Fruit fly (Drosophila melanogaster) whole organism, embryonic: ENCODE data around the gene Rai1.
A peak's percentile ranks its signal among the peaks of the same experiment; 100 is the strongest.

Source experiments
- Asciz ChIP-seq: fragments of 200-800 bp; sonication (Bioruptor generic); optimal IDR thresholded peaks from 2 replicates; lab custom pipeline; 2017; ENCODE audit warnings: missing biosample characterization, mild to moderate bottlenecking, missing genetic modification characterization, missing genetic modification reagents
- CG1024 ChIP-seq: fragments of 200-800 bp; sonication (Bioruptor generic); IDR thresholded peaks from 2 replicates; pipeline ENCODE4 v1.3.6; 2022; ENCODE audit warnings: missing biosample characterization, missing genetic modification characterization
- CG12236 ChIP-seq: fragments of 200-800 bp; sonication (Bioruptor generic); optimal IDR thresholded peaks from 2 replicates; lab custom pipeline; 2016; ENCODE audit warnings: missing biosample characterization, missing genetic modification characterization
- CG12942 ChIP-seq: fragments of 200-800 bp; sonication (Bioruptor generic); optimal IDR thresholded peaks from 3 replicates; lab custom pipeline; 2016; ENCODE audit warnings: missing biosample characterization, missing genetic modification characterization
- CG13894 ChIP-seq: fragments of 200-800 bp; sonication (Bioruptor generic); optimal IDR thresholded peaks from 3 replicates; lab custom pipeline; 2018; ENCODE audit warnings: missing biosample characterization, mild to moderate bottlenecking, missing genetic modification characterization, moderate library complexity
- CG17359 ChIP-seq: fragments of 200-800 bp; sonication (Bioruptor generic); optimal IDR thresholded peaks from 3 replicates; lab custom pipeline; 2018; ENCODE audit warnings: missing biosample characterization, mild to moderate bottlenecking, missing genetic modification characterization, moderate library complexity
- CG17612 ChIP-seq: fragments of 200-800 bp; sonication (Bioruptor generic); IDR thresholded peaks from 2 replicates; pipeline ENCODE4 v1.3.6; 2022; ENCODE audit warnings: missing biosample characterization, missing genetic modification characterization
- CG18011 ChIP-seq: fragments of 200-800 bp; sonication (Bioruptor generic); optimal IDR thresholded peaks from 2 replicates; lab custom pipeline; 2017; ENCODE audit warnings: missing biosample characterization, missing genetic modification characterization, mild to moderate bottlenecking, moderate library complexity, missing genotype
- CG2120 ChIP-seq: fragments of 200-800 bp; sonication (Bioruptor generic); optimal IDR thresholded peaks from 3 replicates; lab custom pipeline; 2016; ENCODE audit warnings: missing biosample characterization, missing genetic modification characterization
- CG31388 ChIP-seq: fragments of 200-800 bp; sonication (Bioruptor generic); optimal IDR thresholded peaks from 2 replicates; lab custom pipeline; 2016; ENCODE audit warnings: missing biosample characterization, missing genetic modification characterization
- CG43689 ChIP-seq: fragments of 200-800 bp; sonication (Bioruptor generic); IDR thresholded peaks from 2 replicates; pipeline ENCODE4 v1.3.6; 2022; ENCODE audit warnings: missing biosample characterization, missing genetic modification characterization
- CG4820 ChIP-seq: fragments of 200-800 bp; sonication (Bioruptor generic); optimal IDR thresholded peaks from 3 replicates; lab custom pipeline; 2016; ENCODE audit warnings: missing biosample characterization, missing genetic modification characterization
- CG5953 ChIP-seq: fragments of 200-800 bp; sonication (Bioruptor generic); IDR thresholded peaks from 2 replicates; pipeline ENCODE4 v1.3.6; 2022; ENCODE audit warnings: missing biosample characterization, missing genetic modification characterization
- CG8290 ChIP-seq, 3 experiments: fragments of 200-800 bp; sonication (Bioruptor generic); optimal IDR thresholded peaks; 2 replicates each; lab custom pipeline; 2016 to 2019; ENCODE audit warnings: missing biosample characterization in 3 of 3, missing genetic modification characterization in 3 of 3, mild to moderate bottlenecking in 2 of 3, moderate library complexity in 1 of 3
- CG8765 ChIP-seq: fragments of 200-800 bp; sonication (Bioruptor generic); IDR thresholded peaks from 2 replicates; pipeline ENCODE4 v1.3.6; 2022; ENCODE audit warnings: missing biosample characterization, missing genetic modification characterization
- CkIIα-i1 ChIP-seq: fragments of 200-800 bp; sonication (Bioruptor generic); IDR thresholded peaks from 2 replicates; pipeline ENCODE4 v1.3.6; 2022; ENCODE audit warnings: missing biosample characterization, missing genetic modification characterization
- Dp ChIP-seq: fragments of 200-800 bp; sonication (Bioruptor generic); optimal IDR thresholded peaks from 2 replicates; lab custom pipeline; 2018; ENCODE audit warnings: missing biosample characterization, mild to moderate bottlenecking, missing genetic modification characterization, moderate library complexity
- Drgx ChIP-seq: fragments of 200-800 bp; sonication (Bioruptor generic); IDR thresholded peaks from 2 replicates; pipeline ENCODE4 v1.3.6; 2022; ENCODE audit warnings: missing biosample characterization, missing genetic modification characterization
- Fer3 ChIP-seq: fragments of 200-800 bp; sonication (Bioruptor generic); optimal IDR thresholded peaks from 2 replicates; lab custom pipeline; 2018; ENCODE audit warnings: missing biosample characterization, mild to moderate bottlenecking, missing genetic modification characterization, moderate library complexity
- Meics ChIP-seq: fragments of 200-800 bp; sonication (Bioruptor generic); optimal IDR thresholded peaks from 2 replicates; lab custom pipeline; 2017; ENCODE audit warnings: missing biosample characterization, mild to moderate bottlenecking, missing genetic modification characterization
- NC2α ChIP-seq: fragments of 200-800 bp; sonication (Bioruptor generic); optimal IDR thresholded peaks from 2 replicates; lab custom pipeline; 2016; ENCODE audit warnings: missing biosample characterization, missing genetic modification characterization
- Nf-YA ChIP-seq: fragments of 200-800 bp; sonication (Bioruptor generic); IDR thresholded peaks from 2 replicates; pipeline ENCODE4 v1.3.6; 2022; ENCODE audit warnings: missing biosample characterization, missing genetic modification characterization
- Ptx1 ChIP-seq: fragments of 200-800 bp; sonication (Bioruptor generic); IDR thresholded peaks from 2 replicates; pipeline ENCODE4 v1.3.6; 2022; ENCODE audit warnings: missing biosample characterization, missing genetic modification characterization
- Sry-δ ChIP-seq: fragments of 200-800 bp; sonication (Bioruptor generic); optimal IDR thresholded peaks from 2 replicates; lab custom pipeline; 2016; ENCODE audit warnings: missing biosample characterization, missing genetic modification characterization
- Trl ChIP-seq, 3 experiments: fragments of >200 bp in 2 of 3; fragments of 200-800 bp in 1 of 3; sonication (Bioruptor generic) in 1 of 3; optimal IDR thresholded peaks; 2 replicates in 1 of 3; 3 replicates in 2 of 3; lab custom pipeline; 2016 to 2017; ENCODE audit warnings: missing biosample characterization in 1 of 3, missing genetic modification characterization in 1 of 3
- Vsx1 ChIP-seq: fragments of 200-800 bp; sonication (Bioruptor generic); optimal IDR thresholded peaks from 2 replicates; lab custom pipeline; 2017; ENCODE audit warnings: missing biosample characterization, mild to moderate bottlenecking, missing genetic modification characterization, missing genetic modification reagents
- Xbp1 ChIP-seq: fragments of 200-800 bp; sonication (Bioruptor generic); optimal IDR thresholded peaks from 3 replicates; lab custom pipeline; 2016; ENCODE audit warnings: missing biosample characterization, mild to moderate bottlenecking, missing genetic modification characterization
- abd-A ChIP-seq: fragments of 200-800 bp; sonication (Bioruptor generic); optimal IDR thresholded peaks from 3 replicates; lab custom pipeline; 2019; ENCODE audit warnings: missing biosample characterization, mild to moderate bottlenecking, missing genetic modification characterization, moderate library complexity
- az2 ChIP-seq: fragments of 200-800 bp; sonication (Bioruptor generic); optimal IDR thresholded peaks from 3 replicates; lab custom pipeline; 2016; ENCODE audit warnings: missing biosample characterization, missing genetic modification characterization
- bowl ChIP-seq: fragments of 200-800 bp; sonication (Bioruptor generic); IDR thresholded peaks from 2 replicates; pipeline ENCODE4 v1.3.6; 2022; ENCODE audit warnings: missing biosample characterization, missing genetic modification characterization
- bsh ChIP-seq, 2 experiments: fragments of 200-800 bp; sonication (Bioruptor generic); optimal IDR thresholded peaks; 2 replicates each; lab custom pipeline; 2017 to 2018; ENCODE audit warnings: mild to moderate bottlenecking in 2 of 2, missing biosample characterization in 2 of 2, missing genetic modification characterization in 2 of 2, moderate library complexity in 1 of 2
- cad ChIP-seq: fragments of >200 bp; optimal IDR thresholded peaks from 2 replicates; lab custom pipeline; 2017; ENCODE audit warnings: missing biosample characterization, missing genetic modification characterization
- cato ChIP-seq: fragments of 200-800 bp; sonication (Bioruptor generic); optimal IDR thresholded peaks from 2 replicates; lab custom pipeline; 2016; ENCODE audit warnings: missing biosample characterization, missing genetic modification characterization, borderline replicate concordance
- dati ChIP-seq: fragments of 200-800 bp; sonication (Bioruptor generic); IDR thresholded peaks from 2 replicates; pipeline ENCODE4 v1.3.6; 2022; ENCODE audit warnings: missing biosample characterization, missing genetic modification characterization
- emc ChIP-seq: fragments of 200-800 bp; sonication (Bioruptor generic); optimal IDR thresholded peaks from 2 replicates; lab custom pipeline; 2016; ENCODE audit warnings: missing biosample characterization, missing genetic modification characterization
- gcm ChIP-seq: fragments of 200-800 bp; sonication (Bioruptor generic); optimal IDR thresholded peaks from 2 replicates; lab custom pipeline; 2019; ENCODE audit warnings: missing biosample characterization, mild to moderate bottlenecking, missing genetic modification characterization, moderate library complexity
- grau ChIP-seq: fragments of 200-800 bp; optimal IDR thresholded peaks from 3 replicates; lab custom pipeline; 2019; ENCODE audit warnings: missing biosample characterization, mild to moderate bottlenecking, missing genetic modification characterization, moderate library complexity
- gt ChIP-seq: fragments of 200-800 bp; sonication (Bioruptor generic); IDR thresholded peaks from 2 replicates; pipeline ENCODE4 v1.3.6; 2022; ENCODE audit warnings: missing biosample characterization, missing genetic modification characterization
- ken ChIP-seq: fragments of 200-800 bp; sonication (Bioruptor generic); IDR thresholded peaks from 3 replicates; pipeline ENCODE4 v1.3.6; 2022; ENCODE audit warnings: missing biosample characterization, missing genetic modification characterization
- maf-S ChIP-seq: fragments of 200-800 bp; sonication (Bioruptor generic); optimal IDR thresholded peaks from 2 replicates; lab custom pipeline; 2016; ENCODE audit warnings: missing biosample characterization, missing genetic modification characterization
- mirr ChIP-seq: fragments of 200-800 bp; sonication (Bioruptor generic); optimal IDR thresholded peaks from 3 replicates; lab custom pipeline; 2018; ENCODE audit warnings: missing biosample characterization, mild to moderate bottlenecking, missing genetic modification characterization
- nerfin-1 ChIP-seq: fragments of 200-800 bp; sonication (Bioruptor generic); optimal IDR thresholded peaks from 3 replicates; lab custom pipeline; 2019; ENCODE audit warnings: missing biosample characterization, mild to moderate bottlenecking, missing genetic modification characterization, moderate library complexity
- org-1 ChIP-seq: fragments of 200-800 bp; sonication (Bioruptor generic); optimal IDR thresholded peaks from 2 replicates; lab custom pipeline; 2017; ENCODE audit warnings: missing biosample characterization, missing genetic modification characterization
- pho ChIP-seq: fragments of 200-800 bp; sonication (Bioruptor generic); optimal IDR thresholded peaks from 2 replicates; lab custom pipeline; 2016; ENCODE audit warnings: missing biosample characterization, missing genetic modification characterization
- pum ChIP-seq: fragments of 200-800 bp; sonication (Bioruptor generic); optimal IDR thresholded peaks from 2 replicates; lab custom pipeline; 2016; ENCODE audit warnings: missing biosample characterization, missing genetic modification characterization
- schlank ChIP-seq: fragments of 200-800 bp; sonication (Bioruptor generic); optimal IDR thresholded peaks from 2 replicates; lab custom pipeline; 2018; ENCODE audit warnings: missing biosample characterization, mild to moderate bottlenecking, missing genetic modification characterization
- sisA ChIP-seq: fragments of 200-800 bp; sonication (Bioruptor generic); IDR thresholded peaks from 2 replicates; pipeline ENCODE4 v1.3.6; 2022; ENCODE audit warnings: missing biosample characterization, missing genetic modification characterization
- sug ChIP-seq: fragments of 200-800 bp; optimal IDR thresholded peaks from 2 replicates; lab custom pipeline; 2019; ENCODE audit warnings: missing biosample characterization, mild to moderate bottlenecking, missing genetic modification characterization, moderate library complexity
- tx ChIP-seq: fragments of 200-800 bp; sonication (Bioruptor generic); optimal IDR thresholded peaks from 2 replicates; lab custom pipeline; 2016; ENCODE audit warnings: missing biosample characterization, missing genetic modification characterization
- zfh1 ChIP-seq: fragments of 200-800 bp; sonication (Bioruptor generic); IDR thresholded peaks from 3 replicates; pipeline ENCODE4 v1.3.6; 2022; ENCODE audit warnings: missing biosample characterization, missing genetic modification characterization

Rai1 gene

dm6 chrX:16811213-16811749 lies 8.1 kb upstream of the Rai1 start, which contains the start of gene CG4829 (continued):
- peak; percentile 63 for TF ChIP-seq CG12236 (GFP tag; lab: Kevin White, UChicago)
- peak; percentile 88 for TF ChIP-seq org-1 (GFP tag; lab: Kevin White, UChicago)
- TF ChIP-seq Drgx (GFP tag; lab: Robert Waterston, UW), result peak; percentile 68
- peak; percentile 88 for TF ChIP-seq Xbp1 (GFP tag; lab: Kevin White, UChicago)
- TF ChIP-seq CG5953 (GFP tag; lab: Robert Waterston, UW), result peak; percentile 82
- peak; percentile 56 for TF ChIP-seq Sry-δ (GFP tag; lab: Kevin White, UChicago)
- TF ChIP-seq gcm (GFP tag; lab: Kevin White, UChicago), result peak; percentile 82
- TF ChIP-seq bsh (GFP tag; optimal IDR thresholded peaks at IDR 0.05; lab: Kevin White, UChicago), result peak in 1 of 2 experiments; percentile 92
- peak; percentile 81 for TF ChIP-seq CG13894
- peak; percentile 72; the same call in 1 of the 2 replicates for TF ChIP-seq CG17612
- TF ChIP-seq Trl (optimal IDR thresholded peaks at IDR 0.05; lab: Kevin White, UChicago), result no peak
- TF ChIP-seq Trl (GFP tag; optimal IDR thresholded peaks at IDR 0.05; lab: Kevin White, UChicago), result peak; percentile 87
- TF ChIP-seq CG18011 (GFP tag; lab: Kevin White, UChicago), result peak; percentile 52
- peak; percentile 69 for TF ChIP-seq cato (GFP tag; lab: Kevin White, UChicago)
- peak; percentile 94 for TF ChIP-seq CG17359 (tag; lab: Kevin White, UChicago)
- TF ChIP-seq CG8290 (GFP tag; optimal IDR thresholded peaks at IDR 0.05; lab: Kevin White, UChicago), result peak; percentile 11
- peak in 1 of 2 experiments; percentile 97 for TF ChIP-seq CG8290 (tag; optimal IDR thresholded peaks at IDR 0.05; lab: Kevin White, UChicago)
- TF ChIP-seq Asciz (GFP tag; lab: Kevin White, UChicago), result peak; percentile 79
- peak; percentile 81 for TF ChIP-seq ken (GFP tag; lab: Robert Waterston, UW)
- TF ChIP-seq CG4820 (GFP tag; lab: Kevin White, UChicago), result peak; percentile 88
- TF ChIP-seq CkIIα-i1 (GFP tag; lab: Robert Waterston, UW), result no peak
- peak; percentile 44 for TF ChIP-seq CG31388
- no peak; the same call in 1 of the 2 replicates for TF ChIP-seq gt
- TF ChIP-seq CG8765, result 0 out of 2 replicates have a peak, but pooled peaks have one; percentile 10
- peak; percentile 67 for TF ChIP-seq Vsx1 (GFP tag; lab: Kevin White, UChicago)
- TF ChIP-seq pum (GFP tag; lab: Kevin White, UChicago), result peak; percentile 83
- TF ChIP-seq CG43689 (GFP tag; lab: Robert Waterston, UW), result peak; percentile 70
- TF ChIP-seq CG1024 (GFP tag; lab: Robert Waterston, UW), result peak; percentile 59
- peak; percentile 87 for TF ChIP-seq mirr (GFP tag; lab: Kevin White, UChicago)
- TF ChIP-seq Fer3 (tag; lab: Kevin White, UChicago), result peak; percentile 91
- TF ChIP-seq abd-A (tag; lab: Kevin White, UChicago), result peak; percentile 78
- peak; percentile 68 for TF ChIP-seq CG12942 (GFP tag; lab: Kevin White, UChicago)
- TF ChIP-seq cad, result no peak
- peak; percentile 78 for TF ChIP-seq dati (GFP tag; lab: Robert Waterston, UW)
- TF ChIP-seq sug (tag; lab: Kevin White, UChicago), result peak; percentile 82
- peak; percentile 65 for TF ChIP-seq emc (GFP tag; lab: Kevin White, UChicago)
- peak; percentile 83 for TF ChIP-seq zfh1
- peak; percentile 72 for TF ChIP-seq Nf-YA (GFP tag; lab: Robert Waterston, UW)
- TF ChIP-seq Meics (GFP tag; lab: Kevin White, UChicago), result peak; percentile 86
- peak; percentile 90 for TF ChIP-seq Ptx1 (GFP tag; lab: Robert Waterston, UW)
- TF ChIP-seq grau (tag; lab: Kevin White, UChicago), result peak; percentile 87
- peak; percentile 77 for TF ChIP-seq tx (GFP tag; lab: Kevin White, UChicago)
- TF ChIP-seq bowl (GFP tag; lab: Robert Waterston, UW), result peak; percentile 71
- peak; percentile 88 for TF ChIP-seq nerfin-1 (tag; lab: Kevin White, UChicago)
- TF ChIP-seq CG2120 (GFP tag; lab: Kevin White, UChicago), result peak; percentile 85
- no peak for TF ChIP-seq Dp (GFP tag; lab: Kevin White, UChicago)
- TF ChIP-seq az2 (GFP tag; lab: Kevin White, UChicago), result peak; percentile 82
- TF ChIP-seq NC2α, result peak; percentile 64
- TF ChIP-seq pho, result peak; percentile 74
- TF ChIP-seq sisA (GFP tag; lab: Robert Waterston, UW), result peak; percentile 92
- TF ChIP-seq schlank, result peak; percentile 74
- peak; percentile 75 for TF ChIP-seq maf-S
